Fruit fly (Drosophila melanogaster) whole organism, wandering third instar larva: ENCODE data around the gene CG7506.

Experiments
- CG32264 ChIP-seq: fragments of 200-800 bp; sonication (Bioruptor generic); optimal IDR thresholded peaks from 2 replicates; lab custom pipeline; 2016; ENCODE audit warnings: missing biosample characterization, missing genetic modification characterization
- CG9705 ChIP-seq: fragments of 200-800 bp; sonication (Bioruptor generic); optimal IDR thresholded peaks from 2 replicates; lab custom pipeline; 2018; ENCODE audit warnings: missing biosample characterization, mild to moderate bottlenecking, missing genetic modification characterization
- CrebA ChIP-seq: fragments of 200-800 bp; sonication (Bioruptor generic); optimal IDR thresholded peaks from 2 replicates; lab custom pipeline; 2016; ENCODE audit warnings: missing biosample characterization, mild to moderate bottlenecking, missing genetic modification characterization, borderline replicate concordance
- Dfd ChIP-seq: fragments of >200 bp; optimal IDR thresholded peaks from 2 replicates; lab custom pipeline; 2017; ENCODE audit warnings: missing biosample characterization, missing genetic modification characterization
- Dif ChIP-seq: fragments of 200-275, 200-300 bp; sonication (Bioruptor generic); optimal IDR thresholded peaks from 2 replicates; lab custom pipeline; 2018; ENCODE audit warnings: missing biosample characterization, missing genetic modification characterization; ENCODE audit not compliant: partially characterized antibody
- GATAd ChIP-seq: sonication (Bioruptor generic); optimal IDR thresholded peaks from 2 replicates; lab custom pipeline; 2016; ENCODE audit warnings: missing biosample characterization, missing genetic modification characterization
- HLH106 ChIP-seq: fragments of 200-800 bp; optimal IDR thresholded peaks from 3 replicates; lab custom pipeline; 2019; ENCODE audit warnings: missing biosample characterization, mild to moderate bottlenecking, missing genetic modification characterization, moderate library complexity
- Hnf4 ChIP-seq: fragments of 200-800 bp; sonication (Bioruptor generic); optimal IDR thresholded peaks from 2 replicates; lab custom pipeline; 2016; ENCODE audit warnings: missing biosample characterization, mild to moderate bottlenecking, missing genetic modification characterization
- Hr78 ChIP-seq: fragments of >200 bp; optimal IDR thresholded peaks from 2 replicates; lab custom pipeline; 2017; ENCODE audit warnings: missing biosample characterization, missing genetic modification characterization
- Hr83 ChIP-seq: fragments of 200-300 bp; sonication (Bioruptor generic); optimal IDR thresholded peaks from 2 replicates; lab custom pipeline; 2016; ENCODE audit warnings: missing biosample characterization, mild to moderate bottlenecking, missing genetic modification characterization, moderate library complexity; ENCODE audit not compliant: poor library complexity, severe bottlenecking
- Jra ChIP-seq: sonication (Bioruptor generic); optimal IDR thresholded peaks from 2 replicates; lab custom pipeline; 2016; ENCODE audit warnings: missing biosample characterization, missing genetic modification characterization
- Mio ChIP-seq: sonication (Bioruptor generic); optimal IDR thresholded peaks from 2 replicates; lab custom pipeline; 2016; ENCODE audit warnings: missing biosample characterization, missing genetic modification characterization
- Myc ChIP-seq: fragments of >200 bp; optimal IDR thresholded peaks from 2 replicates; lab custom pipeline; 2017
- N ChIP-seq: fragments of >200 bp; optimal IDR thresholded peaks from 2 replicates; lab custom pipeline; 2018; ENCODE audit warnings: missing biosample characterization, missing external identifiers, missing genetic modification characterization
- OdsH ChIP-seq: fragments of 200-800 bp; sonication (Bioruptor generic); optimal IDR thresholded peaks from 2 replicates; lab custom pipeline; 2016; ENCODE audit warnings: missing biosample characterization, mild to moderate bottlenecking, missing genetic modification characterization
- Rel ChIP-seq, 2 experiments: fragments of 200-800 bp; sonication (Bioruptor generic) in 1 of 2; optimal IDR thresholded peaks; 2 replicates in 1 of 2; 3 replicates in 1 of 2; lab custom pipeline; 2016 to 2019; ENCODE audit warnings: mild to moderate bottlenecking in 2 of 2, missing biosample characterization in 2 of 2, missing genetic modification characterization in 2 of 2, moderate library complexity in 1 of 2
- Sp1 ChIP-seq: fragments of 200-800 bp; sonication (Bioruptor generic); optimal IDR thresholded peaks from 3 replicates; lab custom pipeline; 2019; ENCODE audit warnings: missing biosample characterization, mild to moderate bottlenecking, missing genetic modification characterization, moderate library complexity
- Vsx2 ChIP-seq: fragments of 200-300, 225-300 bp; sonication (Bioruptor generic); optimal IDR thresholded peaks from 2 replicates; lab custom pipeline; 2018; ENCODE audit warnings: missing biosample characterization, missing genetic modification characterization; ENCODE audit not compliant: partially characterized antibody
- br ChIP-seq: fragments of 200-800 bp; sonication (Bioruptor generic); optimal IDR thresholded peaks from 2 replicates; lab custom pipeline; 2016; ENCODE audit warnings: missing biosample characterization, missing genetic modification characterization
- brk ChIP-seq: fragments of 200-800 bp; sonication (Bioruptor generic); optimal IDR thresholded peaks from 2 replicates; lab custom pipeline; 2016; ENCODE audit warnings: missing biosample characterization, mild to moderate bottlenecking, missing genetic modification characterization
- dl ChIP-seq, 2 experiments: fragments of 175-275, 200-275 bp in 1 of 2; fragments of 200-275 bp in 1 of 2; sonication (Bioruptor generic); optimal IDR thresholded peaks; lab custom pipeline; 2018; ENCODE audit warnings: mild to moderate bottlenecking in 2 of 2, missing biosample characterization in 2 of 2, missing genetic modification characterization in 2 of 2, moderate library complexity in 2 of 2; ENCODE audit not compliant: partially characterized antibody in 2 of 2, insufficient read depth in 1 of 2
- dmrt93B ChIP-seq: fragments of 200-800 bp; sonication (Bioruptor generic); optimal IDR thresholded peaks from 2 replicates; lab custom pipeline; 2018; ENCODE audit warnings: missing biosample characterization, mild to moderate bottlenecking, missing genetic modification characterization
- dsf ChIP-seq: sonication (Bioruptor generic); optimal IDR thresholded peaks from 2 replicates; lab custom pipeline; 2016; ENCODE audit warnings: missing biosample characterization, missing genetic modification characterization, borderline replicate concordance
- ey ChIP-seq: fragments of 200-800 bp; sonication (Bioruptor generic); optimal IDR thresholded peaks from 2 replicates; lab custom pipeline; 2016; ENCODE audit warnings: missing biosample characterization, missing genetic modification characterization
- foxo ChIP-seq, 2 experiments: fragments of 200-800 bp; sonication (Bioruptor generic); optimal IDR thresholded peaks; 2 replicates in 1 of 2; 3 replicates in 1 of 2; lab custom pipeline; 2016 to 2017; ENCODE audit warnings: missing biosample characterization in 2 of 2, missing genetic modification characterization in 2 of 2
- fru ChIP-seq: fragments of 200-800 bp; sonication (Bioruptor generic); optimal IDR thresholded peaks from 3 replicates; lab custom pipeline; 2016; ENCODE audit warnings: missing biosample characterization, mild to moderate bottlenecking, missing genetic modification characterization
- h ChIP-seq: fragments of 200-800 bp; sonication (Bioruptor generic); optimal IDR thresholded peaks from 3 replicates; lab custom pipeline; 2016; ENCODE audit warnings: missing biosample characterization, mild to moderate bottlenecking, missing genetic modification characterization
- jim ChIP-seq: fragments of 175-275, 200-325 bp; sonication (Bioruptor generic); optimal IDR thresholded peaks from 2 replicates; lab custom pipeline; 2016; ENCODE audit warnings: missing biosample characterization, mild to moderate bottlenecking, missing genetic modification characterization
- lola ChIP-seq: fragments of >200 bp; optimal IDR thresholded peaks from 2 replicates; lab custom pipeline; 2017; ENCODE audit warnings: missing biosample characterization, missing genetic modification characterization
- psq ChIP-seq: fragments of 200-800 bp; sonication (Bioruptor generic); optimal IDR thresholded peaks from 3 replicates; lab custom pipeline; 2017; ENCODE audit warnings: missing biosample characterization, mild to moderate bottlenecking, missing genetic modification characterization, moderate library complexity
- rgr ChIP-seq: fragments of 200-800 bp; sonication (Bioruptor generic); optimal IDR thresholded peaks from 3 replicates; lab custom pipeline; 2016; ENCODE audit warnings: missing biosample characterization, mild to moderate bottlenecking, missing genetic modification characterization
- sage ChIP-seq: fragments of 200-800 bp; sonication (Bioruptor generic); optimal IDR thresholded peaks from 2 replicates; lab custom pipeline; 2016; ENCODE audit warnings: missing biosample characterization, mild to moderate bottlenecking, missing genetic modification characterization
- sv ChIP-seq: fragments of 200-800 bp; sonication (Bioruptor generic); optimal IDR thresholded peaks from 3 replicates; lab custom pipeline; 2016; ENCODE audit warnings: missing biosample characterization, missing genetic modification characterization
- tai ChIP-seq: sonication (Bioruptor generic); optimal IDR thresholded peaks from 2 replicates; lab custom pipeline; 2016; ENCODE audit warnings: missing biosample characterization, missing genetic modification characterization
- usp ChIP-seq: fragments of >200 bp; optimal IDR thresholded peaks from 2 replicates; lab custom pipeline; 2017; ENCODE audit warnings: missing biosample characterization, missing genetic modification characterization
- woc ChIP-seq: sonication (Bioruptor generic); optimal IDR thresholded peaks from 2 replicates; lab custom pipeline; 2016; ENCODE audit warnings: missing biosample characterization, mild to moderate bottlenecking, missing genetic modification characterization

Gene CG7506

DNA sequence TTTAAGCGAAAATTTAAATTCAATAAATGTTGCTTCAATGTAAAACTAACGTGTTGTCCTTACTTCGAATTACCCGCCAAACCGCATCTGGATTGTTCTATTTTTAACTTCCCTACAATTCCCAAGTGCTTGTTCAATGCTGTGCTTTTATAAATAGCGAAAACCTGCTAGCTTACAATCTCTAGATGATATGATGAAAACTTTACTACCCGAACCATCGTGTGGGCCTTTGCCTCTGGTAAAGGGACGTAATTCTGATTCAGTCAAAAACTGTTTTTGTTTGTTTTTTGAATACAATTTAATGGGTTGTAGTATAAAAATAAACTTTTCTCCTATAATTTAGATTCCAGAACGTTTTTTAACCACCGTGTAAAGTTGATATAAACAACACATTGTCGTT, 1.9 kb downstream of the CG7506 start:
- TF ChIP-seq Dif (peak; percentile 17), Hr83 (GFP tag; lab: Kevin White, UChicago) (no peak), foxo (GFP tag; optimal IDR thresholded peaks at IDR 0.05; lab: Kevin White, UChicago) (no peak), ey (GFP tag; lab: Kevin White, UChicago) (no peak), usp (GFP tag; lab: Kevin White, UChicago) (no peak), tai (GFP tag; lab: Kevin White, UChicago) (no peak), dsf (no peak), CrebA (GFP tag; lab: Kevin White, UChicago) (no peak)

DNA sequence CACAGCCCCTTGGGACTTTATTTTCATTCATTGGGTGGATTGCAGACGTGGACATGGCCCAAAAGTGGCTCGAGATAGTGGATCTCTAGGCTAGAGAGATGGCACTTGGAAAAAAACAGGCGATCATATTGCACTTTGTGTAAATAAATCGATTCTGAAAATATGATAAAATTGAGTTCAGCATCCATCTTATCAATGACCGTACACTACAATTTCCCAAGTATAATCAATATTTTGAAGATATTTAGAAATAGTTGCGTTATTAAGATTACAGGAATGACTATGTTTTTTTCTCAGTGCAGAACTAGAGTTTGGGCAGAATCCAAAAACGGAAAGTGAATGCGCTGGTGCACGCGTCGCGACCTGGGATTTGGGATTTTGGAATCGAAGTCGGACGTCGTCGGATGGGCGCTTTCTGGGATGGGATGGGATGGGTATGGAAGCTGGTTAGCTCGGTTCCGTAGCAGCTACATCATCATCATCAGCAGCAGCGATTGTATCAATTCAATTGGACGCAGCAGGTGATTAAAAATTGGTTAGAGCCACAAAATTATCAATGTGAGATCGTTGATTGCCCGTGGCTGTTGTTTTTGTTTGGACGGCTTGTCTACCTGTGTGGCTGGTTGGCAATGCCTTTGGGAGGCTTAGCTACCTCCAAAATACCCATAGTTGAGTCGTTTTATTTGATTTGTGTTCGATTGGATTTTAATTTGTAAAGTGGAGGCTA, 6.5 kb downstream of the CG7506 start:
- TF ChIP-seq Myc (lab: Kevin White, UChicago) (no peak), Rel (GFP tag; optimal IDR thresholded peaks at IDR 0.05; lab: Kevin White, UChicago) (no peak), Rel (tag; optimal IDR thresholded peaks at IDR 0.05; lab: Kevin White, UChicago) (no peak), dsf (no peak), br (GFP tag; lab: Kevin White, UChicago) (no peak), sage (GFP tag; lab: Kevin White, UChicago) (no peak), CG9705 (GFP tag; lab: Kevin White, UChicago) (no peak), Sp1 (GFP tag; lab: Kevin White, UChicago) (no peak), psq (GFP tag; lab: Kevin White, UChicago) (no peak), CG32264 (GFP tag; lab: Kevin White, UChicago) (no peak), tai (GFP tag; lab: Kevin White, UChicago) (no peak), Hnf4 (GFP tag; lab: Kevin White, UChicago) (no peak), Dfd (no peak), GATAd (GFP tag; lab: Kevin White, UChicago) (no peak), dmrt93B (GFP tag; lab: Kevin White, UChicago) (no peak), Hr78 (no peak), HLH106 (tag; lab: Kevin White, UChicago) (no peak), Jra (GFP tag; lab: Kevin White, UChicago) (no peak), sv (no peak), brk (no peak)

DNA sequence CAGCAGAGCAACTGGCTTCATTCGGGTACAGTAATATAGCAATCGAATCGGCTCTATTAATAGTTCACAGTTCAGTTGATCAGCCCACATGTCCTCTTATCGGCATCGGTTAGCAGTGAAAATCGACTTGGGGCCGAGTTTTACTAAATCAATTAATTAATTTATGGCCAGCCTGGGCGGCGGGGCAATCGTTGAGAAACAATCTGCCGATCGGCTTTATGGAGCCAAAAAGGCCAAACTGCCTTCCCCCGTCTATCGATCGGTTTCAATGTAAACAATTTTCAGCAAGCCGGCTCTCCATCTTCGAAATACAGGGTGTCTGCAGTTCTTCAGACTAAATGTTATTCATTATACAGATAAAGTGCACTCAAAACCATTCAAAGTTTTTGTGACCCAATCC, 7.8 kb downstream of the CG7506 start:
- TF ChIP-seq Dif = no peak

DNA sequence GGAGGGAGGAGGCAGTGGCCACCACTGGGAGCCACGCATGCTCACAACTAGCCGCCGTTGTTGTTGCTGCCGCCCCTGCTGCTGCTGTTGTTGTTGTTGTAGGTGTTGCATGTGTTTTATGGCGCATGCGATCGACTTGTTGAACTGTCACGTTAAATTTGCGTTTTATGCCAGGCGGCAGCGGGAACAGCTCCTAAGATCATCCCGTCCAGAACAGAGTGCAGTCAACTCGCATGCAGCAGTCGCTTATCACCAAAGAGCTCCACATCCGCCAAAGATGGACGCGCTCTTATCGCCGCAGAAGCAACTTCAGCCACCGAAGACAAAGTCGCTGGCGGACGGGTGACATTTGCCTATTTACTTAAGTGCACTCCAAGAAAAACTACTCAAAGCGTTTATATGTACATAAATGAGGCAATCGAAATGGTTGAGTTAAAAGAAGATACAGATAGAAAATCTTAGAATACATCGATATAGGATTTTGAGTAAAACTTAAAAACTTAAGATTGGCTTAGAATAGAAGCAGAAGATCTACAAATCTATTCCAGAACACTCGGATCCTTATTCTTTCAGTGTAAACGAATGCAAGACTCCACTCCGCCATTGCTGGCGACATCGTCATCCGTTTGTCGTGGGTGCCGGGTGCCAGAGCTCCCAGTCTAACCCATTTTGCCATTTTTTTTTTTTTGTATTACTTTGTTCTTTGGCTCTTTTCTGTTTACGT, 8.7 kb downstream of the CG7506 start:
- TF ChIP-seq OdsH (GFP tag; lab: Kevin White, UChicago) (no peak), br (GFP tag; lab: Kevin White, UChicago) (no peak), Rel (GFP tag; optimal IDR thresholded peaks at IDR 0.05; lab: Kevin White, UChicago) (no peak), Rel (tag; optimal IDR thresholded peaks at IDR 0.05; lab: Kevin White, UChicago) (no peak), Hr78 (no peak), woc (no peak), N (GFP tag; lab: Kevin White, UChicago) (no peak), fru (GFP tag; lab: Kevin White, UChicago) (no peak), tai (GFP tag; lab: Kevin White, UChicago) (no peak), jim (GFP tag; lab: Kevin White, UChicago) (no peak), rgr (no peak), brk (no peak), dl (GFP tag; optimal IDR thresholded peaks at IDR 0.05; lab: Kevin White, UChicago; ENCODE audit: insufficient read depth in 1 of 2, partially characterized antibody in 2 of 2) (no peak), dsf (no peak), Mio (GFP tag; lab: Kevin White, UChicago) (no peak), lola (GFP tag; lab: Kevin White, UChicago) (no peak), h (GFP tag; lab: Kevin White, UChicago) (no peak), Hnf4 (GFP tag; lab: Kevin White, UChicago) (no peak), HLH106 (tag; lab: Kevin White, UChicago) (no peak), Vsx2 (GFP tag; lab: Kevin White, UChicago) (no peak)
